Fruit fly (Drosophila melanogaster) whole organism, embryonic: ENCODE results near the gene mRpS25.

Experiments used
- CG15696 ChIP-seq: fragments of 200-800 bp; sonication (Bioruptor generic); optimal IDR thresholded peaks from 2 replicates; lab custom pipeline; 2019; ENCODE audit warnings: missing biosample characterization, mild to moderate bottlenecking, missing genetic modification characterization, moderate library complexity
- CG17328 ChIP-seq: fragments of 200-800 bp; sonication (Bioruptor generic); IDR thresholded peaks from 2 replicates; pipeline ENCODE4 v1.3.6; 2022; ENCODE audit warnings: missing biosample characterization, missing genetic modification characterization
- CG17829 ChIP-seq: fragments of 200-800 bp; optimal IDR thresholded peaks from 2 replicates; lab custom pipeline; 2019; ENCODE audit warnings: missing biosample characterization, mild to moderate bottlenecking, missing genetic modification characterization, moderate library complexity
- CG18764 ChIP-seq: fragments of 200-800 bp; sonication (Bioruptor generic); optimal IDR thresholded peaks from 3 replicates; lab custom pipeline; 2016; ENCODE audit warnings: missing biosample characterization, missing genetic modification characterization
- CG2678 ChIP-seq: fragments of 200-800 bp; sonication (Bioruptor generic); optimal IDR thresholded peaks from 3 replicates; lab custom pipeline; 2019; ENCODE audit warnings: missing biosample characterization, mild to moderate bottlenecking, missing genetic modification characterization, moderate library complexity
- CG2875 ChIP-seq: fragments of 200-800 bp; sonication (Bioruptor generic); optimal IDR thresholded peaks from 2 replicates; lab custom pipeline; 2017; ENCODE audit warnings: missing biosample characterization, mild to moderate bottlenecking, missing genetic modification characterization, missing genetic modification reagents
- CG30403 ChIP-seq: fragments of 200-800 bp; sonication (Bioruptor generic); optimal IDR thresholded peaks from 3 replicates; lab custom pipeline; 2016; ENCODE audit warnings: missing biosample characterization, missing genetic modification characterization
- CG31224 ChIP-seq: fragments of 200-800 bp; sonication (Bioruptor generic); IDR thresholded peaks from 2 replicates; pipeline ENCODE4 v1.3.6; 2022; ENCODE audit warnings: missing biosample characterization, missing genetic modification characterization
- CG31441 ChIP-seq: fragments of 200-800 bp; sonication (Bioruptor generic); IDR thresholded peaks from 2 replicates; pipeline ENCODE4 v1.3.6; 2022; ENCODE audit warnings: missing biosample characterization, missing genetic modification characterization
- CG4360 ChIP-seq: fragments of 200-800 bp; sonication (Bioruptor generic); IDR thresholded peaks from 2 replicates; pipeline ENCODE4 v1.3.6; 2022; ENCODE audit warnings: missing biosample characterization, missing genetic modification characterization
- CG43689 ChIP-seq: fragments of 200-800 bp; sonication (Bioruptor generic); IDR thresholded peaks from 2 replicates; pipeline ENCODE4 v1.3.6; 2022; ENCODE audit warnings: missing biosample characterization, missing genetic modification characterization
- CG6254 ChIP-seq: fragments of 200-800 bp; sonication (Bioruptor generic); optimal IDR thresholded peaks from 3 replicates; lab custom pipeline; 2017; ENCODE audit warnings: mild to moderate bottlenecking, missing biosample characterization, missing genetic modification reagents, missing genetic modification characterization
- CG7839 ChIP-seq: fragments of 200-800 bp; sonication (Bioruptor generic); optimal IDR thresholded peaks from 3 replicates; lab custom pipeline; 2018; ENCODE audit warnings: missing biosample characterization, mild to moderate bottlenecking, missing genetic modification characterization, moderate library complexity
- CG8089 ChIP-seq: fragments of 200-800 bp; sonication (Bioruptor generic); optimal IDR thresholded peaks from 3 replicates; lab custom pipeline; 2016; ENCODE audit warnings: missing biosample characterization, missing genetic modification characterization
- CG8924 ChIP-seq: fragments of 200-800 bp; optimal IDR thresholded peaks from 3 replicates; lab custom pipeline; 2019; ENCODE audit warnings: missing biosample characterization, mild to moderate bottlenecking, missing genetic modification characterization, moderate library complexity
- CG9817 ChIP-seq: fragments of 200-800 bp; sonication (Bioruptor generic); optimal IDR thresholded peaks from 2 replicates; lab custom pipeline; 2018; ENCODE audit warnings: missing biosample characterization, mild to moderate bottlenecking, missing genetic modification characterization, moderate library complexity
- CTCF ChIP-seq: fragments of 200-800 bp; sonication (Bioruptor generic); optimal IDR thresholded peaks from 2 replicates; lab custom pipeline; 2017; ENCODE audit warnings: missing biosample characterization, mild to moderate bottlenecking, missing genetic modification characterization, moderate library complexity
- Chrac-16 ChIP-seq: fragments of 200-800 bp; sonication (Bioruptor generic); optimal IDR thresholded peaks from 3 replicates; lab custom pipeline; 2016; ENCODE audit warnings: missing biosample characterization, missing genetic modification characterization
- D ChIP-seq, 2 experiments: fragments of 200-800 bp in 1 of 2; fragments of >200 bp in 1 of 2; sonication (Bioruptor generic) in 1 of 2; optimal IDR thresholded peaks; 2 replicates in 1 of 2; 3 replicates in 1 of 2; lab custom pipeline; 2017; ENCODE audit warnings: mild to moderate bottlenecking in 1 of 2, missing biosample characterization in 1 of 2, missing genetic modification characterization in 1 of 2, missing genetic modification reagents in 1 of 2
- Dip2 ChIP-seq: fragments of 200-800 bp; sonication (Bioruptor generic); IDR thresholded peaks from 2 replicates; pipeline ENCODE4 v1.3.6; 2022; ENCODE audit warnings: missing biosample characterization, missing genetic modification characterization
- Eip74EF ChIP-seq, 2 experiments: fragments of 200-800 bp in 1 of 2; fragments of >200 bp in 1 of 2; sonication (Bioruptor generic) in 1 of 2; optimal IDR thresholded peaks; 2 replicates each; lab custom pipeline; 2017 to 2019; ENCODE audit warnings: missing biosample characterization in 2 of 2, missing genetic modification characterization in 2 of 2, mild to moderate bottlenecking in 1 of 2, moderate library complexity in 1 of 2
- Ets65A ChIP-seq: fragments of 200-800 bp; sonication (Bioruptor generic); peaks from one replicate; lab custom pipeline; 2016; ENCODE audit warnings: missing biosample characterization, missing genetic modification characterization
- Fer3 ChIP-seq: fragments of 200-800 bp; sonication (Bioruptor generic); optimal IDR thresholded peaks from 2 replicates; lab custom pipeline; 2018; ENCODE audit warnings: missing biosample characterization, mild to moderate bottlenecking, missing genetic modification characterization, moderate library complexity
- H2.0 ChIP-seq: fragments of 200-800 bp; sonication (Bioruptor generic); IDR thresholded peaks from 2 replicates; pipeline ENCODE4 v1.3.6; 2022; ENCODE audit warnings: missing biosample characterization, missing genetic modification characterization
- Hsf ChIP-seq: fragments of 200-800 bp; sonication (Bioruptor generic); optimal IDR thresholded peaks from 3 replicates; lab custom pipeline; 2016; ENCODE audit warnings: missing biosample characterization, missing genetic modification characterization
- Jarid2 ChIP-seq: fragments of 200-800 bp; sonication (Bioruptor generic); optimal IDR thresholded peaks from 3 replicates; lab custom pipeline; 2017; ENCODE audit warnings: mild to moderate bottlenecking, missing biosample characterization, missing genetic modification reagents, missing genetic modification characterization
- MTF-1 ChIP-seq: fragments of 200-800 bp; sonication (Bioruptor generic); optimal IDR thresholded peaks from 2 replicates; lab custom pipeline; 2018; ENCODE audit warnings: missing biosample characterization, mild to moderate bottlenecking, missing genetic modification characterization, borderline replicate concordance
- NC2β ChIP-seq: fragments of 200-800 bp; sonication (Bioruptor generic); optimal IDR thresholded peaks from 2 replicates; lab custom pipeline; 2016; ENCODE audit warnings: missing biosample characterization, missing genetic modification characterization
- PHDP ChIP-seq: fragments of 200-800 bp; sonication (Bioruptor generic); optimal IDR thresholded peaks from 3 replicates; lab custom pipeline; 2018; ENCODE audit warnings: missing biosample characterization, mild to moderate bottlenecking, missing genetic modification characterization, moderate library complexity
- Ptx1 ChIP-seq: fragments of 200-800 bp; sonication (Bioruptor generic); IDR thresholded peaks from 2 replicates; pipeline ENCODE4 v1.3.6; 2022; ENCODE audit warnings: missing biosample characterization, missing genetic modification characterization
- Six4 ChIP-seq: fragments of 200-800 bp; sonication (Bioruptor generic); optimal IDR thresholded peaks from 2 replicates; lab custom pipeline; 2016; ENCODE audit warnings: missing biosample characterization, missing genetic modification characterization
- Spps ChIP-seq: fragments of 200-800 bp; sonication (Bioruptor generic); optimal IDR thresholded peaks from 2 replicates; lab custom pipeline; 2018; ENCODE audit warnings: missing biosample characterization, mild to moderate bottlenecking, missing genetic modification characterization
- Xbp1 ChIP-seq: fragments of 200-800 bp; sonication (Bioruptor generic); optimal IDR thresholded peaks from 3 replicates; lab custom pipeline; 2016; ENCODE audit warnings: missing biosample characterization, mild to moderate bottlenecking, missing genetic modification characterization
- ara ChIP-seq: fragments of 200-800 bp; sonication (Bioruptor generic); IDR thresholded peaks from 2 replicates; pipeline ENCODE4 v1.3.6; 2022; ENCODE audit warnings: missing biosample characterization, missing genetic modification characterization
- ash1 ChIP-seq: fragments of 200-800 bp; sonication (Bioruptor generic); optimal IDR thresholded peaks from 2 replicates; lab custom pipeline; 2018; ENCODE audit warnings: missing biosample characterization, mild to moderate bottlenecking, missing genetic modification characterization
- bsh ChIP-seq, 2 experiments: fragments of 200-800 bp; sonication (Bioruptor generic); optimal IDR thresholded peaks; 2 replicates each; lab custom pipeline; 2017 to 2018; ENCODE audit warnings: mild to moderate bottlenecking in 2 of 2, missing biosample characterization in 2 of 2, missing genetic modification characterization in 2 of 2, moderate library complexity in 1 of 2
- cg ChIP-seq: fragments of 200-800 bp; sonication (Bioruptor generic); optimal IDR thresholded peaks from 3 replicates; lab custom pipeline; 2019; ENCODE audit warnings: missing biosample characterization, mild to moderate bottlenecking, missing genetic modification characterization, moderate library complexity
- chn ChIP-seq: fragments of 200-800 bp; sonication (Bioruptor generic); optimal IDR thresholded peaks from 2 replicates; lab custom pipeline; 2016; ENCODE audit warnings: missing biosample characterization, missing genetic modification characterization
- dmrt11E ChIP-seq: fragments of 200-800 bp; sonication (Bioruptor generic); optimal IDR thresholded peaks from 3 replicates; lab custom pipeline; 2018; ENCODE audit warnings: missing biosample characterization, mild to moderate bottlenecking, missing genetic modification characterization, moderate library complexity
- dysf ChIP-seq: fragments of 200-800 bp; sonication (Bioruptor generic); IDR thresholded peaks from 3 replicates; pipeline ENCODE4 v1.3.6; 2022; ENCODE audit warnings: missing biosample characterization, missing genetic modification characterization
- fd96Cb ChIP-seq: fragments of 200-800 bp; sonication (Bioruptor generic); optimal IDR thresholded peaks from 2 replicates; lab custom pipeline; 2018; ENCODE audit warnings: missing biosample characterization, mild to moderate bottlenecking, missing genetic modification characterization, moderate library complexity
- gcm ChIP-seq: fragments of 200-800 bp; sonication (Bioruptor generic); optimal IDR thresholded peaks from 2 replicates; lab custom pipeline; 2019; ENCODE audit warnings: missing biosample characterization, mild to moderate bottlenecking, missing genetic modification characterization, moderate library complexity
- gem ChIP-seq: fragments of 200-800 bp; sonication (Bioruptor generic); optimal IDR thresholded peaks from 2 replicates; lab custom pipeline; 2019; ENCODE audit warnings: missing biosample characterization, mild to moderate bottlenecking, missing genetic modification characterization, moderate library complexity
- grau ChIP-seq: fragments of 200-800 bp; optimal IDR thresholded peaks from 3 replicates; lab custom pipeline; 2019; ENCODE audit warnings: missing biosample characterization, mild to moderate bottlenecking, missing genetic modification characterization, moderate library complexity
- hkb ChIP-seq, 2 experiments: fragments of 200-800 bp in 1 of 2; fragments of >200 bp in 1 of 2; sonication (Bioruptor generic) in 1 of 2; IDR thresholded peaks in 1 of 2; optimal IDR thresholded peaks in 1 of 2; 2 replicates each; pipeline versions ENCODE4 v1.3.6 to Lab custom; 2017 to 2022; ENCODE audit warnings: missing biosample characterization in 1 of 2, missing genetic modification characterization in 1 of 2
- nerfin-1 ChIP-seq: fragments of 200-800 bp; sonication (Bioruptor generic); optimal IDR thresholded peaks from 3 replicates; lab custom pipeline; 2019; ENCODE audit warnings: missing biosample characterization, mild to moderate bottlenecking, missing genetic modification characterization, moderate library complexity
- so ChIP-seq: fragments of 200-800 bp; sonication (Bioruptor generic); IDR thresholded peaks from 3 replicates; pipeline ENCODE4 v1.3.6; 2022; ENCODE audit warnings: missing biosample characterization, missing genetic modification characterization
- tgo ChIP-seq: fragments of 200-800 bp; sonication (Bioruptor generic); IDR thresholded peaks from 3 replicates; pipeline ENCODE4 v1.3.6; 2022; ENCODE audit warnings: missing biosample characterization, missing genetic modification characterization
- trh ChIP-seq: fragments of 200-800 bp; sonication (Bioruptor generic); optimal IDR thresholded peaks from 2 replicates; lab custom pipeline; 2016; ENCODE audit warnings: missing biosample characterization, missing genetic modification characterization

mRpS25 gene

DNA sequence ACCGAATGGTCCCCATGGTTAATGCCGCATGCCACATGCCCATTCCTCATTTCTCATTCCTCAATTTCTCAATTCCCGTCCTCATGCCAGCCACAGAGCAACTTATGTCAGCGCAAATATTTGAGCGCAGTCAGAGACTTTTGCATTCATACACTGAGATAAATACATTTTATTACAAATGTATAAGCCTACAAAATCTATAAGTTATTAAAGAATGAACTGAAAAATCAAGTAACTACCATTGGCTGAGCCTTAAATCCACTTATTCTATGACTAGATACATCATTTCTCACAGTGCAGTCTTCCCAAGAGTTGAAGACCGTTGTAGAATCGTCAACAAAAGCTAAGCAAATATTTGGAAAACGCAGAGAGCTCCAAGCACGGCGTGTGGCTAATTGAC lies 39.4 kb upstream of the mRpS25 start:
- no peak for TF ChIP-seq Jarid2 (GFP tag; lab: Kevin White, UChicago)
- peak; percentile 1 for TF ChIP-seq CG15696 (tag; lab: Kevin White, UChicago)
- peak in 1 of 2 experiments; percentile 78 for TF ChIP-seq bsh (GFP tag; optimal IDR thresholded peaks at IDR 0.05; lab: Kevin White, UChicago)
- peak; percentile 10 for TF ChIP-seq CG30403 (GFP tag; lab: Kevin White, UChicago)
- peak; percentile 30 for TF ChIP-seq gcm
- peak; percentile 43 for TF ChIP-seq nerfin-1 (tag; lab: Kevin White, UChicago)
- TF ChIP-seq CG31224 (GFP tag; lab: Robert Waterston, UW): no peak
- TF ChIP-seq Xbp1 (GFP tag; lab: Kevin White, UChicago): peak; percentile 20
- peak; percentile 34 for TF ChIP-seq PHDP
- no peak for TF ChIP-seq hkb (optimal IDR thresholded peaks at IDR 0.05; lab: Kevin White, UChicago)
- TF ChIP-seq hkb (GFP tag; IDR thresholded peaks at IDR 0.05; lab: Robert Waterston, UW): peak; percentile 43; the same call in 1 of the 2 replicates
- peak; percentile 59 for TF ChIP-seq CG17328 (GFP tag; lab: Robert Waterston, UW)
- peak; percentile 35; the same call in 1 of the 2 replicates for TF ChIP-seq Ptx1 (GFP tag; lab: Robert Waterston, UW)
- peak; percentile 57 for TF ChIP-seq fd96Cb (tag; lab: Kevin White, UChicago)
- peak; percentile 30 for TF ChIP-seq Fer3 (tag; lab: Kevin White, UChicago)
- TF ChIP-seq Hsf: peak; percentile 13
- peak; percentile 96 for TF ChIP-seq Ets65A (GFP tag; lab: Kevin White, UChicago)
- peak; percentile 36 for TF ChIP-seq Six4
- 0 out of 2 replicates have a peak, but pooled peaks have one; percentile 14 for TF ChIP-seq ara (GFP tag; lab: Robert Waterston, UW)
- TF ChIP-seq dysf (GFP tag; lab: Robert Waterston, UW): peak; percentile 50; the same call in 1 of the 3 replicates
- no peak for TF ChIP-seq ash1 (GFP tag; lab: Kevin White, UChicago)
- TF ChIP-seq CG17829 (tag; lab: Kevin White, UChicago): peak; percentile 52
- 0 out of 3 replicates have a peak, but pooled peaks have one; percentile 34 for TF ChIP-seq so (GFP tag; lab: Robert Waterston, UW)
- peak; percentile 12 for TF ChIP-seq CG18764 (GFP tag; lab: Kevin White, UChicago)
- TF ChIP-seq NC2β (GFP tag; lab: Kevin White, UChicago): peak; percentile 6
- TF ChIP-seq Dip2 (GFP tag; lab: Robert Waterston, UW): no peak
- peak; percentile 55 for TF ChIP-seq CG2875 (GFP tag; lab: Kevin White, UChicago)
- TF ChIP-seq MTF-1 (GFP tag; lab: Kevin White, UChicago): peak; percentile 25
- peak; percentile 6 for TF ChIP-seq CG8089
- TF ChIP-seq dmrt11E (tag; lab: Kevin White, UChicago): peak; percentile 60
- 0 out of 3 replicates have a peak, but pooled peaks have one; percentile 31 for TF ChIP-seq tgo
- TF ChIP-seq CG4360 (GFP tag; lab: Robert Waterston, UW): no peak
- TF ChIP-seq gem (tag; lab: Kevin White, UChicago): peak; percentile 71
- TF ChIP-seq CG7839 (tag; lab: Kevin White, UChicago): peak; percentile 62
- peak; percentile 15 for TF ChIP-seq CG9817 (tag; lab: Kevin White, UChicago)
- peak; percentile 4 for TF ChIP-seq CG6254
- no peak for TF ChIP-seq H2.0 (GFP tag; lab: Robert Waterston, UW)
- TF ChIP-seq CG43689 (GFP tag; lab: Robert Waterston, UW): no peak
- TF ChIP-seq trh: no peak
- TF ChIP-seq CG31441 (GFP tag; lab: Robert Waterston, UW): peak; percentile 61; the same call in 1 of the 2 replicates
- peak in 1 of 2 experiments; percentile 28 for TF ChIP-seq Eip74EF (GFP tag; optimal IDR thresholded peaks at IDR 0.05; lab: Kevin White, UChicago)
- no peak for TF ChIP-seq cg (GFP tag; lab: Kevin White, UChicago)
- peak; percentile 5 for TF ChIP-seq CTCF
- peak; percentile 26 for TF ChIP-seq CG2678 (tag; lab: Kevin White, UChicago)
- TF ChIP-seq Chrac-16 (GFP tag; lab: Kevin White, UChicago): no peak
- TF ChIP-seq Spps (tag; lab: Kevin White, UChicago): peak; percentile 56
- TF ChIP-seq D (optimal IDR thresholded peaks at IDR 0.05; lab: Kevin White, UChicago): no peak
- TF ChIP-seq D (GFP tag; optimal IDR thresholded peaks at IDR 0.05; lab: Kevin White, UChicago): peak; percentile 42
- TF ChIP-seq CG8924: peak; percentile 34
- TF ChIP-seq chn (GFP tag; lab: Kevin White, UChicago): peak; percentile 25
- peak; percentile 36 for TF ChIP-seq grau (tag; lab: Kevin White, UChicago)
